Worm (Caenorhabditis elegans): ENCODE data around the gene anat-1.

anat-1 gene

DNA sequence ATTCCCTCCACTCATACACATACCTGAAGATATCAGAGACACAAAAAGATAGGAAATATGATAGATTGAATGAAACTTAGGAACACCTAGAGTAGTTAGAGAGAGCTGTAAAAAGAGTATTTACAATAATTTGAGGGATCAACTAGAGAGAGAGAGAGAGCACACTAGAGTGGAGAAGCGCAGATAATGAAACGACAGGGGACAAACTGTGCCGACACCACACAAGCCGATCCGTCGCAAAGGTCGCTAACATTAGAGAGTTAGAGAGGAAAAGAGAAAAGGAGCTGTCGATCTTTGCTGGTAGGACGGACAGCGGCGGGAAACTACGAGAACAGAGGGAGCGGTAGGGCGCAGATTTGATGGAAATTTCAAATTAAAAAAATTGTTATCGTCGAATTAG is 14.5 kb downstream of the anat-1 start, which contains the start of gene dyci-1:
TSS of gene dyci-1 (minus strand) at position 122 of the 400 bp plus-strand sequence.
- no peak for TF ChIP-seq C06A6.2 (GFP tag; conservative IDR thresholded peaks at IDR 0.05)
- TF ChIP-seq ceh-58 (GFP tag; IDR thresholded peaks at IDR 0.05), result no peak
- TF ChIP-seq zfh-2 (GFP tag; conservative IDR thresholded peaks at IDR 0.05), result no peak
- no peak for TF ChIP-seq dox-1 (GFP tag; IDR thresholded peaks at IDR 0.05)
- TF ChIP-seq lin-35 (GFP tag; optimal IDR thresholded peaks at IDR 0.05), result no peak
- TF ChIP-seq hsf-1 (GFP tag; IDR thresholded peaks at IDR 0.05), result no peak
- no peak for TF ChIP-seq nhr-27 (tag; optimal IDR thresholded peaks at IDR 0.05)
- no peak for TF ChIP-seq F37B4.10 (GFP tag; IDR thresholded peaks at IDR 0.05)
- TF ChIP-seq athp-1 (tag; optimal IDR thresholded peaks at IDR 0.05), result no peak
- no peak for TF ChIP-seq F10E7.11 (tag; optimal IDR thresholded peaks at IDR 0.05)
- peak; percentile 3 for TF ChIP-seq ZK185.1 (tag; optimal IDR thresholded peaks at IDR 0.05; ENCODE audit: poor library complexity, severe bottlenecking)
- TF ChIP-seq mxl-1 (tag; optimal IDR thresholded peaks at IDR 0.05), result no peak
- no peak for TF ChIP-seq nhr-90 (tag; optimal IDR thresholded peaks at IDR 0.05)
- no peak for TF ChIP-seq tbp1 (GFP tag; optimal IDR thresholded peaks at IDR 0.05)
- TF ChIP-seq nhr-179 (tag; optimal IDR thresholded peaks at IDR 0.05), result no peak
- no peak for TF ChIP-seq rpc-1 (optimal IDR thresholded peaks at IDR 0.05)
- no peak for TF ChIP-seq rpc-1 (tag; optimal IDR thresholded peaks at IDR 0.05)
- no peak for TF ChIP-seq hlh-12 (tag; optimal IDR thresholded peaks at IDR 0.05)
- peak; percentile 62; the same call in 1 of the 2 replicates for TF ChIP-seq hmg-1.2 (GFP tag; IDR thresholded peaks at IDR 0.05)
- TF ChIP-seq tlf-1 (GFP tag; optimal IDR thresholded peaks at IDR 0.05), result no peak
- no peak for TF ChIP-seq ztf-26 (tag; optimal IDR thresholded peaks at IDR 0.05)
- peak; percentile 47; the same call in 1 of the 2 replicates for TF ChIP-seq mcd-1 (GFP tag; IDR thresholded peaks at IDR 0.05)
- TF ChIP-seq atf-7 (tag; optimal IDR thresholded peaks at IDR 0.05), result no peak
- 0 out of 2 replicates have a peak, but pooled peaks have one; percentile 11 for TF ChIP-seq pbrm-1 (GFP tag; IDR thresholded peaks at IDR 0.05)
- TF ChIP-seq egl-44 (GFP tag; IDR thresholded peaks at IDR 0.05), result no peak
- TF ChIP-seq F33H1.4 (GFP tag; IDR thresholded peaks at IDR 0.05), result no peak
- TF ChIP-seq nhr-80 (tag; optimal IDR thresholded peaks at IDR 0.05), result peak; percentile 27
- no peak for TF ChIP-seq D2030.7 (GFP tag; IDR thresholded peaks at IDR 0.05)
- TF ChIP-seq ceh-100 (GFP tag; IDR thresholded peaks at IDR 0.05), result no peak
- peak; percentile 36; the same call in 1 of the 2 replicates for TF ChIP-seq nfyb-1 (GFP tag; IDR thresholded peaks at IDR 0.05)
- no peak for TF ChIP-seq lin-54 (GFP tag; optimal IDR thresholded peaks at IDR 0.05)
- TF ChIP-seq unc-130 (GFP tag; optimal IDR thresholded peaks at IDR 0.05), result no peak
- no peak for TF ChIP-seq lir-1 (GFP tag; conservative IDR thresholded peaks at IDR 0.05)
- TF ChIP-seq madf-8 (GFP tag; conservative IDR thresholded peaks at IDR 0.05), result no peak
- TF ChIP-seq attf-3 (GFP tag; conservative IDR thresholded peaks at IDR 0.05), result no peak
- TF ChIP-seq aptf-3 (GFP tag; IDR thresholded peaks at IDR 0.05), result no peak
- TF ChIP-seq egl-18 (GFP tag; IDR thresholded peaks at IDR 0.05), result no peak
- no peak for TF ChIP-seq attf-6 (GFP tag; IDR thresholded peaks at IDR 0.05)
- no peak for TF ChIP-seq ztf-22 (GFP tag; optimal IDR thresholded peaks at IDR 0.05)
- TF ChIP-seq somi-1 (GFP tag; optimal IDR thresholded peaks at IDR 0.05), result no peak
- TF ChIP-seq Y56A3A.18 (GFP tag; IDR thresholded peaks at IDR 0.05), result no peak
- no peak for TF ChIP-seq lsy-27 (tag; optimal IDR thresholded peaks at IDR 0.05; ENCODE audit: borderline replicate concordance, insufficient read depth)
- no peak for TF ChIP-seq efl-1 (GFP tag; optimal IDR thresholded peaks at IDR 0.05)
- no peak for TF ChIP-seq him-1 (tag; optimal IDR thresholded peaks at IDR 0.05)
- TF ChIP-seq ztf-3 (GFP tag; optimal IDR thresholded peaks at IDR 0.05), result no peak
- no peak for TF ChIP-seq hlh-26 (GFP tag; conservative IDR thresholded peaks at IDR 0.05)
- TF ChIP-seq nfya-2 (GFP tag; IDR thresholded peaks at IDR 0.05), result no peak
- 0 out of 2 replicates have a peak, but pooled peaks have one; percentile 18 for TF ChIP-seq madf-6 (GFP tag; IDR thresholded peaks at IDR 0.05)
- no peak for TF ChIP-seq T26A5.8 (tag; optimal IDR thresholded peaks at IDR 0.05)
- no peak for TF ChIP-seq Y53G8AR.9 (GFP tag; conservative IDR thresholded peaks at IDR 0.05)
- no peak for TF ChIP-seq F55B11.4 (tag; optimal IDR thresholded peaks at IDR 0.05; ENCODE audit: borderline replicate concordance, insufficient read depth)

All from whole organism, young adult.